Worm (Caenorhabditis elegans): Measurements from ENCODE around the gene flp-1.

DNA sequence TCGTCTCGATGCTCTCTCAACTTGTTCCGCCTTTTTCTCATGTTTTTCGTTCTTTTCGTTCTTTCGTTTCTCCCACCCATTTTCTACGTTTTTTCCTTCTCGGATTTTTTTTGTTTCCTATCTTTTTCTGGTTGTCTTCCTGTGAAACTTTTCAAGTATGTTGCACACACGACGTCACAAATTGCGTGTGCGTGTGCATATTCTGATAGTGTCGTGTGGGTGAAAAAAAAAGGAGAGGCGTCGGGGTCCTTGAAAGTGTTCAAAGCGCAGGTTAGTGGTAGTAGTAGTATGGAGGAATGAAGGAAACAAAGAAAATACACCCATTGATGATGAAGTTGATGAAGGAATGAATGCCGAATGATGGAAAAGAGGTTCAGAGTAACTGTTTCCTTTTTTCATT, 25.3 kb downstream of the flp-1 start:
- TF ChIP-seq T26A5.8 (tag; optimal IDR thresholded peaks at IDR 0.05) (no peak), cebp-2 (GFP tag; IDR thresholded peaks at IDR 0.05) (no peak), ama-1 (optimal IDR thresholded peaks at IDR 0.05) (no peak), ama-1 (GFP tag; optimal IDR thresholded peaks at IDR 0.05) (no peak), nhr-179 (tag; optimal IDR thresholded peaks at IDR 0.05) (no peak), lsl-1 (GFP tag; optimal IDR thresholded peaks at IDR 0.05) (no peak), sea-2 (GFP tag; IDR thresholded peaks at IDR 0.05) (no peak), let-607 (tag; optimal IDR thresholded peaks at IDR 0.05) (no peak)
